Worm (Caenorhabditis elegans) whole organism, midembryonic: ENCODE results near the gene F21D5.3.
"Not testable (repeated sequence)": the region's sequence is repeated elsewhere in the genome, so short reads cannot be mapped to it uniquely, and the experiment has no call there.

Experiments
- cog-1 ChIP-seq: sonication (generic microtip); optimal IDR thresholded peaks from 2 replicates; lab custom pipeline; 2016; ENCODE audit warnings: missing genetic modification characterization, missing compliant biosample characterization
- flt-1 ChIP-seq: fragments of 200-800 bp; sonication (Bioruptor generic); IDR thresholded peaks from 2 replicates; pipeline ENCODE4 v1.3.6; 2022; ENCODE audit warnings: missing genetic modification characterization, missing compliant biosample characterization
- med-1 ChIP-seq: sonication (generic microtip); optimal IDR thresholded peaks from 2 replicates; lab custom pipeline; 2017; ENCODE audit warnings: missing genetic modification characterization, mild to moderate bottlenecking, missing compliant biosample characterization, antibody characterized with exemption, missing genetic modification reagents; ENCODE audit not compliant: insufficient read depth
- ref-1 ChIP-seq: fragments of 200-800 bp; sonication (Bioruptor generic); conservative IDR thresholded peaks from 2 replicates; pipeline ENCODE4 v1.3.6; 2022; ENCODE audit warnings: missing genetic modification reagents, missing genetic modification characterization, missing compliant biosample characterization
- ztf-23 ChIP-seq: fragments of 200-800 bp; sonication (Bioruptor generic); IDR thresholded peaks from 2 replicates; pipeline ENCODE4 v1.3.6; 2022; ENCODE audit warnings: missing genetic modification reagents, missing genetic modification characterization, missing compliant biosample characterization
- ztf-29 ChIP-seq: fragments of 200-800 bp; sonication (Bioruptor generic); IDR thresholded peaks from 2 replicates; pipeline ENCODE4 v1.3.6; 2022; ENCODE audit warnings: missing genetic modification reagents, missing genetic modification characterization, missing compliant biosample characterization

ce11 chrIV:8715032-8715431 lies 15.6 kb upstream of the F21D5.3 start, which contains the start of the genes parg-2 and ipla-5:
- not testable (repeated sequence) for TF ChIP-seq flt-1 (GFP tag; lab: Robert Waterston, UW); ztf-29 (GFP tag; lab: Robert Waterston, UW); ztf-23 (GFP tag; lab: Robert Waterston, UW); med-1 (GFP tag; lab: Kevin White, UChicago); cog-1 (tag; lab: Kevin White, UChicago); ref-1 (GFP tag; lab: Robert Waterston, UW)
